Worm (Caenorhabditis elegans) whole organism, young adult: Measurements from ENCODE around the gene snr-6.

Experiments used
- B0019.2 ChIP-seq: fragments of 200-800 bp; sonication (Bioruptor generic); conservative IDR thresholded peaks from 2 replicates; pipeline ENCODE4 v1.3.6; 2022; ENCODE audit warnings: missing genetic modification reagents, missing genetic modification characterization, missing compliant biosample characterization
- D2030.7 ChIP-seq: fragments of 200-800 bp; sonication (Bioruptor generic); IDR thresholded peaks from 2 replicates; pipeline ENCODE4 v1.3.6; 2022; ENCODE audit warnings: missing genetic modification reagents, missing genetic modification characterization, missing compliant biosample characterization
- F33H1.4 ChIP-seq: fragments of 200-800 bp; sonication (Bioruptor generic); IDR thresholded peaks from 2 replicates; pipeline ENCODE4 v1.3.6; 2022; ENCODE audit warnings: missing genetic modification reagents, missing genetic modification characterization, missing compliant biosample characterization
- F49E8.2 ChIP-seq: sonication (generic microtip); optimal IDR thresholded peaks from 3 replicates; lab custom pipeline; 2017; ENCODE audit warnings: missing genetic modification characterization, mild to moderate bottlenecking, missing compliant biosample characterization, antibody characterized with exemption, moderate library complexity; ENCODE audit not compliant: insufficient read depth
- F55B11.4 ChIP-seq: sonication (generic microtip); optimal IDR thresholded peaks from 2 replicates; lab custom pipeline; 2016; ENCODE audit warnings: missing compliant biosample characterization, missing genetic modification characterization, borderline replicate concordance; ENCODE audit not compliant: insufficient read depth
- K12H6.12 ChIP-seq: fragments of 200-800 bp; sonication (Bioruptor generic); optimal IDR thresholded peaks from 2 replicates; lab custom pipeline; 2018; ENCODE audit warnings: mild to moderate bottlenecking, missing genetic modification characterization, missing compliant biosample characterization
- Y95B8A.8 ChIP-seq: fragments of 200-800 bp; sonication (Bioruptor generic); IDR thresholded peaks from 2 replicates; pipeline ENCODE4 v1.3.6; 2022; ENCODE audit warnings: missing genetic modification reagents, missing genetic modification characterization, missing compliant biosample characterization
- ZK185.1 ChIP-seq: sonication (generic microtip); optimal IDR thresholded peaks from 2 replicates; lab custom pipeline; 2016; ENCODE audit warnings: mild to moderate bottlenecking, missing genetic modification characterization, missing compliant biosample characterization; ENCODE audit not compliant: poor library complexity, severe bottlenecking
- ama-1 ChIP-seq, 3 experiments: fragments of 150-350 bp in 1 of 3; sonication (generic microtip) in 2 of 3; optimal IDR thresholded peaks; 2 replicates each; lab custom pipeline; 2014 to 2018; ENCODE audit warnings: missing biosample characterization in 2 of 3, missing genetic modification characterization in 2 of 3, missing genetic modification reagents in 2 of 3
- atf-7 ChIP-seq: sonication (generic microtip); optimal IDR thresholded peaks from 2 replicates; lab custom pipeline; 2017; ENCODE audit warnings: mild to moderate bottlenecking, missing genetic modification characterization, missing compliant biosample characterization
- cebp-1 ChIP-seq, 2 experiments: fragments of 200-800 bp in 1 of 2; sonication (Bioruptor generic) in 1 of 2; sonication (generic microtip) in 1 of 2; IDR thresholded peaks in 1 of 2; optimal IDR thresholded peaks in 1 of 2; 2 replicates each; pipeline versions ENCODE4 v1.3.6 to Lab custom; 2017 to 2022; ENCODE audit warnings: missing compliant biosample characterization in 2 of 2, missing genetic modification characterization in 2 of 2, mild to moderate bottlenecking in 1 of 2, missing genetic modification reagents in 1 of 2, moderate library complexity in 1 of 2
- cebp-2 ChIP-seq: fragments of 200-800 bp; sonication (Bioruptor generic); IDR thresholded peaks from 2 replicates; pipeline ENCODE4 v1.3.6; 2022; ENCODE audit warnings: missing genetic modification characterization, missing compliant biosample characterization
- ceh-27 ChIP-seq: fragments of 200-800 bp; sonication (Bioruptor generic); optimal IDR thresholded peaks from 2 replicates; lab custom pipeline; 2018; ENCODE audit warnings: mild to moderate bottlenecking, missing genetic modification characterization, moderate library complexity, missing compliant biosample characterization
- ceh-58 ChIP-seq: fragments of 200-800 bp; sonication (Bioruptor generic); IDR thresholded peaks from 2 replicates; pipeline ENCODE4 v1.3.6; 2022; ENCODE audit warnings: missing genetic modification characterization, missing compliant biosample characterization
- ceh-91 ChIP-seq: fragments of 200-800 bp; sonication (Bioruptor generic); IDR thresholded peaks from 2 replicates; pipeline ENCODE4 v1.3.6; 2022; ENCODE audit warnings: missing genetic modification reagents, missing genetic modification characterization, missing compliant biosample characterization
- dpff-1 ChIP-seq: sonication (generic microtip); optimal IDR thresholded peaks from 2 replicates; lab custom pipeline; 2017; ENCODE audit warnings: mild to moderate bottlenecking, missing genetic modification characterization, missing compliant biosample characterization
- dpl-1 ChIP-seq: fragments of 150-350 bp; optimal IDR thresholded peaks from 2 replicates; lab custom pipeline; 2014; ENCODE audit warnings: missing biosample characterization, missing genetic modification reagents, missing genetic modification characterization
- efl-1 ChIP-seq: fragments of 150-350 bp; optimal IDR thresholded peaks from 2 replicates; lab custom pipeline; 2014; ENCODE audit warnings: missing biosample characterization, missing genetic modification reagents, missing genetic modification characterization
- him-1 ChIP-seq: sonication (generic microtip); optimal IDR thresholded peaks from 2 replicates; lab custom pipeline; 2016; ENCODE audit warnings: missing genotype, missing genetic modification reagents, missing genetic modification characterization, missing compliant biosample characterization
- hmg-1.2 ChIP-seq: fragments of 200-800 bp; sonication (Bioruptor generic); IDR thresholded peaks from 2 replicates; pipeline ENCODE4 v1.3.6; 2022; ENCODE audit warnings: missing genetic modification reagents, missing genetic modification characterization, missing compliant biosample characterization
- hmg-20 ChIP-seq: fragments of 200-800 bp; sonication (Bioruptor generic); IDR thresholded peaks from 2 replicates; pipeline ENCODE4 v1.3.6; 2022; ENCODE audit warnings: missing genetic modification reagents, missing genetic modification characterization, missing compliant biosample characterization
- hsf-1 ChIP-seq: fragments of 200-800 bp; sonication (Bioruptor generic); IDR thresholded peaks from 2 replicates; pipeline ENCODE4 v1.3.6; 2022; ENCODE audit warnings: missing genetic modification reagents, missing genetic modification characterization, missing compliant biosample characterization
- lag-1 ChIP-seq: fragments of 200-800 bp; sonication (Bioruptor generic); IDR thresholded peaks from 2 replicates; pipeline ENCODE4 v1.3.6; 2022; ENCODE audit warnings: missing genetic modification reagents, missing genetic modification characterization, missing compliant biosample characterization
- let-526 ChIP-seq: fragments of 200-800 bp; sonication (Bioruptor generic); IDR thresholded peaks from 2 replicates; pipeline ENCODE4 v1.3.6; 2022; ENCODE audit warnings: missing genetic modification reagents, missing genetic modification characterization, missing compliant biosample characterization
- lin-35 ChIP-seq, 3 experiments: fragments of 150-350 bp in 2 of 3; sonication (generic microtip) in 1 of 3; optimal IDR thresholded peaks; 2 replicates each; lab custom pipeline; 2014 to 2018; ENCODE audit warnings: missing biosample characterization in 3 of 3, missing genetic modification characterization in 3 of 3, missing genetic modification reagents in 3 of 3
- lin-54 ChIP-seq: fragments of 200-800 bp; sonication (Bioruptor generic); optimal IDR thresholded peaks from 2 replicates; lab custom pipeline; 2018; ENCODE audit warnings: mild to moderate bottlenecking, missing genetic modification characterization, missing compliant biosample characterization
- lir-1 ChIP-seq: fragments of 200-800 bp; sonication (Bioruptor generic); conservative IDR thresholded peaks from 2 replicates; pipeline ENCODE4 v1.3.6; 2022; ENCODE audit warnings: missing genetic modification reagents, missing genetic modification characterization, missing compliant biosample characterization
- lsl-1 ChIP-seq: fragments of 200-800 bp; sonication (Bioruptor generic); optimal IDR thresholded peaks from 2 replicates; lab custom pipeline; 2018; ENCODE audit warnings: mild to moderate bottlenecking, missing genetic modification characterization, moderate library complexity, missing compliant biosample characterization
- madf-10 ChIP-seq: sonication (generic microtip); optimal IDR thresholded peaks from 2 replicates; lab custom pipeline; 2016; ENCODE audit warnings: mild to moderate bottlenecking, missing genetic modification characterization, missing compliant biosample characterization
- madf-6 ChIP-seq: fragments of 200-800 bp; sonication (Bioruptor generic); IDR thresholded peaks from 2 replicates; pipeline ENCODE4 v1.3.6; 2022; ENCODE audit warnings: missing genetic modification reagents, missing genetic modification characterization, missing compliant biosample characterization
- madf-8 ChIP-seq: fragments of 200-800 bp; sonication (Bioruptor generic); conservative IDR thresholded peaks from 2 replicates; pipeline ENCODE4 v1.3.6; 2022; ENCODE audit warnings: missing genetic modification reagents, missing genetic modification characterization, missing compliant biosample characterization
- mcd-1 ChIP-seq: fragments of 200-800 bp; sonication (Bioruptor generic); IDR thresholded peaks from 2 replicates; pipeline ENCODE4 v1.3.6; 2022; ENCODE audit warnings: missing genetic modification reagents, missing genetic modification characterization, missing compliant biosample characterization
- rcor-1 ChIP-seq: fragments of 200-800 bp; sonication (Bioruptor generic); IDR thresholded peaks from 2 replicates; pipeline ENCODE4 v1.3.6; 2022; ENCODE audit warnings: missing genetic modification reagents, missing genetic modification characterization, missing compliant biosample characterization
- rec-8 ChIP-seq, 2 experiments: sonication (generic microtip); optimal IDR thresholded peaks; 2 replicates each; lab custom pipeline; 2016; ENCODE audit warnings: mild to moderate bottlenecking in 2 of 2, missing genetic modification characterization in 2 of 2, missing genetic modification reagents in 2 of 2, missing genotype in 2 of 2, missing biosample characterization in 1 of 2, missing compliant biosample characterization in 1 of 2, moderate library complexity in 1 of 2
- sea-2 ChIP-seq: fragments of 200-800 bp; sonication (Bioruptor generic); IDR thresholded peaks from 2 replicates; pipeline ENCODE4 v1.3.6; 2022; ENCODE audit warnings: missing genetic modification characterization, missing compliant biosample characterization
- snpc-3.4 ChIP-seq: sonication (generic microtip); optimal IDR thresholded peaks from 2 replicates; lab custom pipeline; 2017; ENCODE audit warnings: missing genetic modification characterization, mild to moderate bottlenecking, missing compliant biosample characterization, antibody characterized with exemption, moderate library complexity, missing genotype, missing genetic modification reagents
- snpc-4 ChIP-seq, 5 experiments: fragments of 150-350 bp in 1 of 5; sonication (generic microtip) in 4 of 5; optimal IDR thresholded peaks; 2 replicates each; lab custom pipeline; 2014 to 2018; ENCODE audit warnings: missing genetic modification characterization in 5 of 5, missing biosample characterization in 3 of 5, antibody characterized with exemption in 2 of 5, mild to moderate bottlenecking in 2 of 5, missing compliant biosample characterization in 2 of 5, missing genotype in 2 of 5, moderate library complexity in 2 of 5, missing genetic modification reagents in 1 of 5
- somi-1 ChIP-seq: fragments of 200-800 bp; sonication (Bioruptor generic); optimal IDR thresholded peaks from 2 replicates; lab custom pipeline; 2018; ENCODE audit warnings: mild to moderate bottlenecking, missing genetic modification characterization, missing compliant biosample characterization
- tlf-1 ChIP-seq: fragments of 200-800 bp; sonication (Bioruptor generic); optimal IDR thresholded peaks from 2 replicates; lab custom pipeline; 2018; ENCODE audit warnings: mild to moderate bottlenecking, missing genetic modification characterization, missing compliant biosample characterization
- unc-130 ChIP-seq: sonication (generic microtip); optimal IDR thresholded peaks from 2 replicates; lab custom pipeline; 2016; ENCODE audit warnings: missing genetic modification reagents, missing genetic modification characterization, missing compliant biosample characterization
- xnd-1 ChIP-seq: sonication (generic microtip); optimal IDR thresholded peaks from 2 replicates; lab custom pipeline; 2016; ENCODE audit warnings: missing genotype, missing genetic modification reagents, missing genetic modification characterization, missing compliant biosample characterization

The snr-6 gene

DNA sequence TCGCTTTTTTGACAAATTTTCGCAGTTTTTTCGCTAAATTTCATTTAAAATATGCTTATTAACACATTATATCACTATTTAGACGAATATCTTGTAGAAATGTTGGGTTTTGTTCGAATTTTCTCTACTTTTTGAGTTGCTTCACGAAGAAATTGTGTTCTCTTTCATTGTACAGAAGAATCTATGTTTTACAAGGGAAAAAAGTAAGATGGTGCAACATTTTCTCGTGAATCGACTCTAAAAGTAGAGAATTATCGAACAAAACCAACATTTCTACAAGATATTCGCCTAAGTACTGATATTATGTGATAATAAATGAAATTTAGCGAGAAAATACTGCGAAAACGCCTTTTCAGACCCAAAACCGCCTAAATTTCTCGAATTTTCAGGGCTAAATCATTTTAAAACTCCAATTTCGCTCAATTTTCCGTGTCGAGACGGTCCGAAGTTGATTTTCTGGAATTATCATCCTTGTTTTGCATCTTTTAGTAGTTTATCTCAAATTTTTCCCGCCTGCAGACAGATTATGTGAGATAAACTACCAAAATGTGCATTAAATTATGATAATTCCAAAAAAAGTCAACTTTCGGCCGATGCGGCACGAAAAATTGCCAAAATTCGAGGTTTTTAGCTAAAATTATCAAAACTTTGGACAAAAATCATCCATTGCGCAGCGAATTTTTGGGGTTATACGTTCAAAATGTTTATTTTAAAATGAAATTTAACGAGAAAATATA is 1.7 kb downstream of the snr-6 start:
- TF ChIP-seq lir-1 (GFP tag; lab: Robert Waterston, UW) (no peak), unc-130 (no peak), atf-7 (tag; lab: Kevin White, UChicago) (no peak), hmg-20 (GFP tag; lab: Robert Waterston, UW) (no peak), somi-1 (no peak), efl-1 (GFP tag; lab: Kevin White, UChicago) (peak; percentile 13), ama-1 (optimal IDR thresholded peaks at IDR 0.05; lab: Kevin White, UChicago) (no peak), ama-1 (GFP tag; optimal IDR thresholded peaks at IDR 0.05; lab: Kevin White, UChicago) (peak in 1 of 2 experiments; percentile 42), let-526 (no peak), ceh-58 (GFP tag; lab: Robert Waterston, UW) (no peak), sea-2 (GFP tag; lab: Robert Waterston, UW) (no peak), hmg-1.2 (GFP tag; lab: Robert Waterston, UW) (no peak)

DNA sequence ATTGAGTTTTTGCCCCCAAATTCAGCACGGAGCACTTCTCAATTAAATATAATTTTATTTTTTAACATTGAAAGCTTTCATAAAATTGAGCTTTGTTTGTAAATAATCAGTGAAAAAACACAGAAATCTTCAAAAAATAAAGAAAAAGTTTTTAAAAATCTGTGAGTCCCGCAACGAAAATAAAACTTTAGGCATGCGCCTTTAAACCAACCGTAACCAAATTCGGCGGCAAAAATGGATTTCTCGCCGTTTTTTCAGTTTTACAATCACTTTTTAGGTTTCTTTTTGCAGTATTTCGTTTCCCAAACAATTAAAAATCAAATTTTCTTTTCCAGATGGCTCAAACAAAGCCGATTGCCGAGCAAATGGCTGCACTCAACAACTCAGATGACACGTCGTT is 2.9 kb downstream of the snr-6 start, which contains the start of gene pie-1:
Gene pie-1 (plus strand): TSS at position 336 of the 400 bp plus-strand sequence.
- TF ChIP-seq K12H6.12 (tag; lab: Kevin White, UChicago), result no peak
- 0 out of 2 replicates have a peak, but pooled peaks have one; percentile 12 for TF ChIP-seq Y95B8A.8 (GFP tag; lab: Robert Waterston, UW)
- TF ChIP-seq ceh-27 (GFP tag; lab: Kevin White, UChicago), result no peak
- no peak for TF ChIP-seq lag-1 (GFP tag; lab: Robert Waterston, UW)
- TF ChIP-seq snpc-3.4 (tag; lab: Kevin White, UChicago), result peak; percentile 30
- TF ChIP-seq rec-8 (tag; optimal IDR thresholded peaks at IDR 0.05; lab: Kevin White, UChicago), result peak in 1 of 2 experiments; percentile 24
- peak; percentile 78 for TF ChIP-seq madf-8 (GFP tag; lab: Robert Waterston, UW)
- peak; percentile 92 for TF ChIP-seq F33H1.4 (GFP tag; lab: Robert Waterston, UW)
- no peak for TF ChIP-seq dpff-1 (tag; lab: Kevin White, UChicago)
- TF ChIP-seq xnd-1 (tag; lab: Kevin White, UChicago), result peak; percentile 94
- TF ChIP-seq him-1 (tag; lab: Kevin White, UChicago), result peak; percentile 90
- TF ChIP-seq tlf-1 (GFP tag; lab: Kevin White, UChicago), result peak; percentile 43
- TF ChIP-seq lin-35 (GFP tag; optimal IDR thresholded peaks at IDR 0.05; lab: Kevin White, UChicago), result peak in 2 of 3 experiments; percentile 19 to 68
- TF ChIP-seq madf-10 (tag; lab: Kevin White, UChicago), result no peak
- TF ChIP-seq ZK185.1, result no peak
- TF ChIP-seq F55B11.4, result no peak
- no peak for TF ChIP-seq rcor-1 (GFP tag; lab: Robert Waterston, UW)
- TF ChIP-seq dpl-1 (GFP tag; lab: Kevin White, UChicago), result peak; percentile 94
- peak; percentile 59 for TF ChIP-seq F49E8.2
- peak; percentile 96 for TF ChIP-seq madf-6 (GFP tag; lab: Robert Waterston, UW)
- peak; percentile 100 for TF ChIP-seq efl-1 (GFP tag; lab: Kevin White, UChicago)
- TF ChIP-seq B0019.2 (GFP tag; lab: Robert Waterston, UW), result 0 out of 2 replicates have a peak, but pooled peaks have one; percentile 7
- TF ChIP-seq hsf-1 (GFP tag; lab: Robert Waterston, UW), result peak; percentile 65; the same call in 1 of the 2 replicates
- no peak for TF ChIP-seq cebp-2
- TF ChIP-seq lsl-1, result peak; percentile 95
- no peak for TF ChIP-seq cebp-1 (GFP tag; IDR thresholded peaks at IDR 0.05; lab: Robert Waterston, UW)
- no peak for TF ChIP-seq cebp-1 (tag; optimal IDR thresholded peaks at IDR 0.05; lab: Kevin White, UChicago)
- TF ChIP-seq ceh-91 (GFP tag; lab: Robert Waterston, UW), result peak; percentile 86
- TF ChIP-seq snpc-4 (GFP tag; optimal IDR thresholded peaks at IDR 0.05; lab: Kevin White, UChicago), result peak; percentile 75
- TF ChIP-seq snpc-4 (tag; optimal IDR thresholded peaks at IDR 0.05; lab: Kevin White, UChicago), result no peak
- peak; percentile 85 for TF ChIP-seq D2030.7 (GFP tag; lab: Robert Waterston, UW)
- peak; percentile 79 for TF ChIP-seq lin-54
- peak; percentile 44; the same call in 1 of the 2 replicates for TF ChIP-seq mcd-1 (GFP tag; lab: Robert Waterston, UW)
- TF ChIP-seq, all 124 proteins: peak for 21
